Worm (Caenorhabditis elegans) whole organism, late embryonic: ENCODE data around the gene srh-266.
A peak's percentile ranks its signal among the peaks of the same experiment; 100 is the strongest.

Experiments
- C08G9.2 ChIP-seq: sonication (generic microtip); optimal IDR thresholded peaks from 2 replicates; lab custom pipeline; 2016; ENCODE audit warnings: mild to moderate bottlenecking, missing genetic modification characterization, moderate library complexity, missing compliant biosample characterization
- K02D7.2 ChIP-seq: sonication (generic microtip); optimal IDR thresholded peaks from 2 replicates; lab custom pipeline; 2017; ENCODE audit warnings: mild to moderate bottlenecking, missing genetic modification characterization, missing compliant biosample characterization
- ceh-19 ChIP-seq: fragments of 200-800 bp; sonication (Bioruptor generic); optimal IDR thresholded peaks from 2 replicates; lab custom pipeline; 2018; ENCODE audit warnings: mild to moderate bottlenecking, missing genetic modification characterization, missing compliant biosample characterization
- ceh-2 ChIP-seq: sonication (generic microtip); optimal IDR thresholded peaks from 2 replicates; lab custom pipeline; 2016; ENCODE audit warnings: missing genotype, missing genetic modification characterization, missing compliant biosample characterization
- ceh-24 ChIP-seq: sonication (generic microtip); optimal IDR thresholded peaks from 2 replicates; lab custom pipeline; 2016; ENCODE audit warnings: mild to moderate bottlenecking, missing genetic modification characterization, missing compliant biosample characterization
- ceh-31 ChIP-seq: sonication (generic microtip); optimal IDR thresholded peaks from 2 replicates; lab custom pipeline; 2016; ENCODE audit warnings: missing genetic modification characterization, missing compliant biosample characterization
- ceh-48 ChIP-seq: sonication (generic microtip); optimal IDR thresholded peaks from 2 replicates; lab custom pipeline; 2016; ENCODE audit warnings: missing genetic modification characterization, inconsistent platforms, missing compliant biosample characterization
- ceh-6 ChIP-seq: fragments of 200-800 bp; sonication (Bioruptor generic); optimal IDR thresholded peaks from 2 replicates; lab custom pipeline; 2018; ENCODE audit warnings: mild to moderate bottlenecking, missing genetic modification characterization, missing compliant biosample characterization
- ceh-9 ChIP-seq: sonication (generic microtip); optimal IDR thresholded peaks from 2 replicates; lab custom pipeline; 2016; ENCODE audit warnings: mild to moderate bottlenecking, missing genetic modification characterization, inconsistent platforms, missing compliant biosample characterization
- che-1 ChIP-seq: sonication (generic microtip); optimal IDR thresholded peaks from 2 replicates; lab custom pipeline; 2016; ENCODE audit warnings: mild to moderate bottlenecking, missing genetic modification characterization, missing compliant biosample characterization
- dmd-4 ChIP-seq: sonication (generic microtip); optimal IDR thresholded peaks from 2 replicates; lab custom pipeline; 2016; ENCODE audit warnings: borderline replicate concordance, missing genetic modification characterization, missing compliant biosample characterization
- ets-4 ChIP-seq: sonication (generic microtip); optimal IDR thresholded peaks from 2 replicates; lab custom pipeline; 2016; ENCODE audit warnings: missing genetic modification characterization, missing compliant biosample characterization
- fax-1 ChIP-seq: sonication (generic microtip); optimal IDR thresholded peaks from 2 replicates; lab custom pipeline; 2016; ENCODE audit warnings: missing genotype, missing genetic modification characterization, missing compliant biosample characterization
- fkh-6 ChIP-seq: sonication (generic microtip); optimal IDR thresholded peaks from 2 replicates; lab custom pipeline; 2016; ENCODE audit warnings: missing genetic modification characterization, missing compliant biosample characterization
- gmeb-2 ChIP-seq: sonication (generic microtip); optimal IDR thresholded peaks from 2 replicates; lab custom pipeline; 2016; ENCODE audit warnings: missing genetic modification characterization, inconsistent platforms, missing compliant biosample characterization
- hlh-15 ChIP-seq: sonication (generic microtip); optimal IDR thresholded peaks from 2 replicates; lab custom pipeline; 2016; ENCODE audit warnings: missing genetic modification characterization, missing compliant biosample characterization
- hlh-30 ChIP-seq: sonication (generic microtip); optimal IDR thresholded peaks from 2 replicates; lab custom pipeline; 2017; ENCODE audit warnings: antibody characterized with exemption, missing genetic modification characterization, missing compliant biosample characterization; ENCODE audit not compliant: insufficient read depth
- hlh-8 ChIP-seq: sonication (generic microtip); optimal IDR thresholded peaks from 2 replicates; lab custom pipeline; 2016; ENCODE audit warnings: missing genotype, missing genetic modification characterization, missing compliant biosample characterization
- madf-2 ChIP-seq: sonication (generic microtip); optimal IDR thresholded peaks from 2 replicates; lab custom pipeline; 2017; ENCODE audit warnings: missing genetic modification characterization, missing compliant biosample characterization
- mec-3 ChIP-seq: sonication (generic microtip); optimal IDR thresholded peaks from 2 replicates; lab custom pipeline; 2016; ENCODE audit warnings: borderline replicate concordance, missing genetic modification characterization, missing compliant biosample characterization
- nfya-1 ChIP-seq: sonication (generic microtip); optimal IDR thresholded peaks from 2 replicates; lab custom pipeline; 2017; ENCODE audit warnings: missing genetic modification characterization, mild to moderate bottlenecking, missing compliant biosample characterization, antibody characterized with exemption, moderate library complexity
- odd-2 ChIP-seq: sonication (generic microtip); optimal IDR thresholded peaks from 2 replicates; lab custom pipeline; 2017; ENCODE audit warnings: antibody characterized with exemption, mild to moderate bottlenecking, missing genetic modification characterization, missing compliant biosample characterization
- pat-9 ChIP-seq: fragments of 200-800 bp; sonication (Bioruptor generic); optimal IDR thresholded peaks from 2 replicates; lab custom pipeline; 2018; ENCODE audit warnings: mild to moderate bottlenecking, missing genetic modification characterization, moderate library complexity, missing compliant biosample characterization
- pax-1 ChIP-seq: fragments of 150-350 bp; optimal IDR thresholded peaks from 2 replicates; lab custom pipeline; 2014; ENCODE audit warnings: missing biosample characterization, missing genetic modification characterization
- pha-2 ChIP-seq: sonication (generic microtip); optimal IDR thresholded peaks from 2 replicates; lab custom pipeline; 2017; ENCODE audit warnings: mild to moderate bottlenecking, missing genetic modification characterization, missing compliant biosample characterization
- pros-1 ChIP-seq: fragments of 150-350 bp; optimal IDR thresholded peaks from 2 replicates; lab custom pipeline; 2014; ENCODE audit warnings: missing biosample characterization, missing genetic modification reagents, missing genetic modification characterization
- tbx-7 ChIP-seq: sonication (generic microtip); optimal IDR thresholded peaks from 2 replicates; lab custom pipeline; 2016; ENCODE audit warnings: missing genotype, missing genetic modification characterization, missing compliant biosample characterization
- ttx-3 ChIP-seq: sonication (generic microtip); optimal IDR thresholded peaks from 2 replicates; lab custom pipeline; 2016; ENCODE audit warnings: missing genetic modification reagents, missing genetic modification characterization, missing compliant biosample characterization
- unc-3 ChIP-seq, 2 experiments: fragments of 200-800 bp in 1 of 2; sonication (Bioruptor generic) in 1 of 2; sonication (generic microtip) in 1 of 2; conservative IDR thresholded peaks in 1 of 2; optimal IDR thresholded peaks in 1 of 2; 2 replicates each; pipeline versions ENCODE4 v1.3.6 to Lab custom; 2016 to 2022; ENCODE audit warnings: missing compliant biosample characterization in 2 of 2, missing genetic modification characterization in 2 of 2, missing genetic modification reagents in 1 of 2
- ztf-16 ChIP-seq: sonication (generic microtip); optimal IDR thresholded peaks from 2 replicates; lab custom pipeline; 2017; ENCODE audit warnings: missing genetic modification characterization, missing compliant biosample characterization

The srh-266 gene

ce11 chrV:624922-625321 is 39.7 kb upstream of the srh-266 start, which contains the start of gene srt-17:
Gene srt-17 (minus strand): TSS chrV:625022.
- no peak for TF ChIP-seq K02D7.2 (tag; lab: Kevin White, UChicago)
- TF ChIP-seq pha-2 (tag; lab: Kevin White, UChicago): no peak
- no peak for TF ChIP-seq dmd-4 (tag; lab: Kevin White, UChicago)
- no peak for TF ChIP-seq ceh-2 (tag; lab: Kevin White, UChicago)
- no peak for TF ChIP-seq ets-4 (tag; lab: Kevin White, UChicago)
- no peak for TF ChIP-seq gmeb-2 (tag; lab: Kevin White, UChicago)
- no peak for TF ChIP-seq ceh-19 (GFP tag; lab: Kevin White, UChicago)
- no peak for TF ChIP-seq unc-3 (GFP tag; conservative IDR thresholded peaks at IDR 0.05; lab: Robert Waterston, UW)
- no peak for TF ChIP-seq unc-3 (tag; optimal IDR thresholded peaks at IDR 0.05; lab: Kevin White, UChicago)
- no peak for TF ChIP-seq hlh-8
- no peak for TF ChIP-seq C08G9.2 (tag; lab: Kevin White, UChicago)
- no peak for TF ChIP-seq ceh-31 (tag; lab: Kevin White, UChicago)
- TF ChIP-seq odd-2 (tag; lab: Kevin White, UChicago): no peak
- no peak for TF ChIP-seq tbx-7
- TF ChIP-seq pax-1 (tag; lab: Kevin White, UChicago): no peak
- TF ChIP-seq madf-2 (tag; lab: Kevin White, UChicago): no peak

ce11 chrV:626321-626720 is 38.3 kb upstream of the srh-266 start, which contains the start of gene F48G7.7:
Gene F48G7.7 (minus strand): TSS chrV:626421.
- TF ChIP-seq ceh-48 (tag; lab: Kevin White, UChicago): no peak
- TF ChIP-seq ceh-24 (tag; lab: Kevin White, UChicago): no peak
- no peak for TF ChIP-seq fkh-6 (tag; lab: Kevin White, UChicago)
- no peak for TF ChIP-seq fax-1 (tag; lab: Kevin White, UChicago)
- no peak for TF ChIP-seq hlh-15 (tag; lab: Kevin White, UChicago)
- no peak for TF ChIP-seq ceh-6
- TF ChIP-seq, all 69 proteins: peak for 0

- TF ChIP-seq mec-3 (tag; lab: Kevin White, UChicago): no peak
Measured at ce11 chrV:627585-627984, 37.0 kb upstream of the srh-266 start, which contains the start of gene F48G7.8. Gene F48G7.8 (minus strand): TSS chrV:627685.

DNA sequence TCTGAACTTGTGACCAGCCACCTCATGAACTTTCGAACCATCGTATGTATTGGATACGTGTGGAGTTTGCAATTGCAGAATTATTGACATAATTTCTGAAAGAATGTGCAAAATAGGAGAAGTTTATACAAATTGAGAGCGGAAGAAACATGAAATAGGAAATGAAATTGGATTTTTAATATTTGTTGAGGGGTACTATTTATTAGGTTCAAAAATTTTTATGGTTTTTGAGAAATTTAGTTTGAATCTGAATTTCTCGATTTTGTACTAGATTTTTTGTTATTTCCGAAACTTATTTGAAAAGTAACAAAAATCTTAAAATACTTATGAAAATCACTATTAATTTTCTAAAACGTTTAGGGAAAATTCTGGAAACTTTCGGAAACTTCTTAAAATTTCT is 36.1 kb upstream of the srh-266 start, which contains the start of gene F48G7.9:
Gene F48G7.9 (minus strand): TSS at position 101 of the 400 bp plus-strand sequence.
- TF ChIP-seq ceh-2 (tag; lab: Kevin White, UChicago) (no peak), ttx-3 (tag; lab: Kevin White, UChicago) (no peak), C08G9.2 (tag; lab: Kevin White, UChicago) (no peak), pat-9 (tag; lab: Kevin White, UChicago) (no peak)

DNA sequence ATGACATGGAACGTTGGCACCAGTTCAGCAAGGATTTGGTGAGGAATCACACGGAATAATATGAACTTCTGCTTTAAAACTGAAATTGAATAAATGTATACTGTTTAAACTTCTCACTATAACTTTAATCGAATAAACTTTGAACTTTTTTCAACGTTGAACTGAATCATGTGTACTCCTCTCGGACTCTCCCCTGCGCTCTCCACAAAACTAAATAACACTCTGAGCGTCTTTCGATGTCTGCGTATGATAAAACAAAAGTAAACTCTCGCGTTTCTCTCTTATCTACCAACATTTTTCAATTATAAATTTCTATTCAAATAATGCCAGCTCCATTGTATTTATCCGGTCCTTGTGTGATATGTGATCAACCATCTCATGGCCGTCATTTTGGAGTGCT is 32.8 kb upstream of the srh-266 start:
- TF ChIP-seq che-1 (no peak), pros-1 (tag; lab: Kevin White, UChicago) (no peak), ceh-19 (GFP tag; lab: Kevin White, UChicago) (no peak), fkh-6 (tag; lab: Kevin White, UChicago) (no peak), hlh-8 (no peak), ceh-9 (no peak)

ce11 chrV:634855-635254 is 29.7 kb upstream of the srh-266 start, which contains the start of gene F48G7.10:
Gene F48G7.10 (minus strand): TSS chrV:634955.
- TF ChIP-seq ceh-9: no peak

ce11 chrV:635630-636029 is 29.0 kb upstream of the srh-266 start:
- TF ChIP-seq ztf-16 (no peak), nfya-1 (no peak), hlh-30 (tag; lab: Kevin White, UChicago) (peak; percentile 28)
- TF ChIP-seq, all 69 proteins: peak for 1
